Worm (Caenorhabditis elegans): Measurements from ENCODE around the gene R01H10.4.
"Not testable (repeated sequence)": the region's sequence is repeated elsewhere in the genome, so short reads cannot be mapped to it uniquely, and the experiment has no call there.

The R01H10.4 gene

DNA sequence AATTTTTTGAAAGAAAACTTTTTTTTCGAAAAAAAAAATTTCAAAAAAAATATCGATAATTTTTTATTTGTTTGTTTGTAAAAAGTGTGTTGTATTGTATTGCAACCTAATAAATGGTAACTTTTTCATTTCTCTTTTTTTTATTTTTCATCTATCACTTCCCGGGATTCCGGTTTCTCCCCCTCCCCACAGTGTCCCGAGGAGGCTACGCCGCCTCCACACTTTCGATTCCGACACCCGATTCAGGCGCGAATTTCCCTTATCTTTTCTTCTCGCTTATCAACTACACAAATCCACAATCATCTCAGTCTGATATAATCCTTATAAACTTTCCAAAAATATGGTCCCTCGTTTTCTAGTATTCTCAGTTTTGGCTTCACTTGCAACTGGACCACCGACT, at the start of gene R01H10.4:
Gene R01H10.4, plus strand, starts transcription at position 236 of the 400 bp plus-strand sequence.
- no peak for TF ChIP-seq dao-5 (tag; optimal IDR thresholded peaks at IDR 0.05)
- no peak for TF ChIP-seq W03F9.2 (tag; optimal IDR thresholded peaks at IDR 0.05)
- TF ChIP-seq him-1 (tag; optimal IDR thresholded peaks at IDR 0.05) = no peak

DNA sequence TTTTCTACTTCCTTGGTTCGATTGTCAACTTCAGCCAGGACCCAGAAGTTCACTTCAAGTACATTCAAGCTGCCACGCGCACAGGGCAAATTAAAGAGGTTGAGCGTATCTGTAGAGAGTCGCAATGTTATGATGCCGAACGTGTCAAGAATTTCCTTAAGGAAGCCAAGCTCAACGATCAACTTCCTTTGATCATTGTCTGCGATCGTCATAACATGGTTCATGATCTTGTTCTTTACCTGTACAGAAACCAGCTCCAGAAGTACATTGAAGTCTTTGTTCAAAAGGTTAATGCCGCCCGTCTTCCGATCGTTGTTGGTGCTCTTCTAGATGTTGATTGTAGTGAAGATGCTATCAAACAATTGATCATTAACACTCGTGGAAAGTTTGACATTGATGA, 48.3 kb upstream of the R01H10.4 start:
- no peak for TF ChIP-seq W03F9.2 (tag; optimal IDR thresholded peaks at IDR 0.05)
- TF ChIP-seq him-1 (tag; optimal IDR thresholded peaks at IDR 0.05) = no peak

DNA sequence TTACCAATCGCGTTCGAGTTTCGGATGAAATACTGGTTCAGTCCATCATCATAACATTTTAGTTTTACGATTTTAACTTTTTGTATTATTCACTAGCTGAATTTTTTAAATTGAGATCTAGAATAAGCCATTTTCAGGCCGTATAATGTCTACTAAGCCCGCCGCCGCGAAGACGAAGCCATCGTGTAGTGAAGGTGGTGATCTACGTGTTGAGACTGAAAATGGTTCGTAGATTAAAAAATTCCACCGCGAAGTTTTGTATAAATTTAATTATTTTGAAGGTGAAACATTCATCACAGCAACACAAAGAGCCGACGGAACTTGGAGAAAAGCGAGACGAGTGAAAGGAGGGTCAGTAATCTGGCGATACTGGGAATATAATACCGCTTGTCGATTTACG, 44.9 kb upstream of the R01H10.4 start, which contains the start of gene T20G5.9:
Gene T20G5.9, plus strand, starts transcription at position 138 of the 400 bp plus-strand sequence.
- TF ChIP-seq him-1 (tag; optimal IDR thresholded peaks at IDR 0.05) (no peak), W03F9.2 (tag; optimal IDR thresholded peaks at IDR 0.05) (no peak), dao-5 (tag; optimal IDR thresholded peaks at IDR 0.05) (no peak)

DNA sequence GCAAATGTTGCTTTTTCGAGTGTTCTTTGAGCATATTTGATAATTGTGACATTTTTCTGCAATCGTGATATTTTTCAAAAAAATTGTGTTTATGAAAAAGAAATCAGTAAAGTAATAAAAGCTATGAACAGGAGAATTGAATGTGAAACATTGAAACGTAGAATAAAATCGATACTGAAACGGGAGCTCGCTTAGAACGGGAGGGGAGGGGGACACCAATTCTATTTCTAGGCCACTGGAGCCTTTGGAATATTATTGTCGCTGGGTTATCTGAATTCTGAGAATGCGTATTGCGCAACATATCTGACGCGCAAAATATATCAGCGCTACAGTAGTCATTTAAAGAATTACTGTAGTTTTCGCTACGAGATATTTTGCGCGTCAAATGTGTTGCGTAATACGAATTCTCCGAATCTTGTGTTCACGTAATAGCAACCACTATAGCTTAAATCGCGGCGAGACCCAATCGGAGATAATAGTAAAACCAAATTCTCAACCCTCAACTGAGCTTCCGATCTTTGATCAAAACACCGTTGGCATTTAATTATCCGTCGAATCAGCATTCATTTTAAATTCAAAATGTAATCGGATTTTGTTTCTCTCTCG, 42.6 kb upstream of the R01H10.4 start, which contains the start of the genes blos-1 and best-18:
Gene blos-1, minus strand, starts transcription at position 58 of the 606 bp plus-strand sequence.
Gene best-18, plus strand, starts transcription at position 508 of the 606 bp plus-strand sequence.
- TF ChIP-seq him-1 (tag; optimal IDR thresholded peaks at IDR 0.05) (no peak), dao-5 (tag; optimal IDR thresholded peaks at IDR 0.05) (no peak), W03F9.2 (tag; optimal IDR thresholded peaks at IDR 0.05) (no peak)

DNA sequence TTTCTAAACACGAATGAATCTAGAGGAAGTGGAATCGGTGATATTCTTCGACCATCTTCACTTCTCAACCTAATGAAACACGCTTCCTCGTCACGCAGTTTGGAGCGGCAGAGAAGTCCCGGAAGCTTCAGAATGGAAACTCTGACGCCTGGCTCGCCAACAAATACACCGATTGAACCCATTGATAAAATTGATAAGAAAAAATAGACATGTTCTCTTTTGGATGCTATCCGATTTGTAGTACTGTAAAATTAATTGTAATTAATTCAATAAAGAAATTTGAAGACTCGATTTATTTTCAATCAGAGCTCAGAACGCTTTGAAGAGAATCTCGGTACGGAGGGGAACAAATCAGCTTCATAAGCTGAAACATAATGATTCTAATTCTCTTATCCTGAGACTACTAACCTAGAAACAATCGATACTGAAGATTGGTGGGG, 40.1 kb upstream of the R01H10.4 start:
- peak; percentile 58 for TF ChIP-seq dao-5 (tag; optimal IDR thresholded peaks at IDR 0.05)
- no peak for TF ChIP-seq W03F9.2 (tag; optimal IDR thresholded peaks at IDR 0.05)

DNA sequence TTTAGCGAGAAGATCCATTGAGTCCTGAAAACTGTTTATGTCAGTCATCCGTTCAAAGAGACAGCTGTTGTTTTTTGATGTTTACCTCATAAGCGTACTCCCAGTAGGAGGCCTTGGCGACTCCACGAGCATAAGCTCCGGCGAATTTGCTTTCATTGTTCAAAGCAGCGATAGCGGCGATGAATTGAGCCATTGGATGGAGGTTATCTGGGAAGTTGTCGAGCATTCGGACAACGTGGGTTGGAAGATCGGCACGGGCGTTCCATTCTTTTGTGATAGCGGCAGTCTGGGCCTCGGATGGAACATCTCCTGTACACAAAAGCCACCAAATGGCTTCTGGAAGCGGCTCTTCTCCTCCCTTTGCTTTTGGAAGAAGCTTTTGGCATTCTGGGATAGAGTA, 38.7 kb upstream of the R01H10.4 start:
- TF ChIP-seq him-1 (tag; optimal IDR thresholded peaks at IDR 0.05) = no peak
- TF ChIP-seq W03F9.2 (tag; optimal IDR thresholded peaks at IDR 0.05) = no peak
- TF ChIP-seq dao-5 (tag; optimal IDR thresholded peaks at IDR 0.05) = no peak

DNA sequence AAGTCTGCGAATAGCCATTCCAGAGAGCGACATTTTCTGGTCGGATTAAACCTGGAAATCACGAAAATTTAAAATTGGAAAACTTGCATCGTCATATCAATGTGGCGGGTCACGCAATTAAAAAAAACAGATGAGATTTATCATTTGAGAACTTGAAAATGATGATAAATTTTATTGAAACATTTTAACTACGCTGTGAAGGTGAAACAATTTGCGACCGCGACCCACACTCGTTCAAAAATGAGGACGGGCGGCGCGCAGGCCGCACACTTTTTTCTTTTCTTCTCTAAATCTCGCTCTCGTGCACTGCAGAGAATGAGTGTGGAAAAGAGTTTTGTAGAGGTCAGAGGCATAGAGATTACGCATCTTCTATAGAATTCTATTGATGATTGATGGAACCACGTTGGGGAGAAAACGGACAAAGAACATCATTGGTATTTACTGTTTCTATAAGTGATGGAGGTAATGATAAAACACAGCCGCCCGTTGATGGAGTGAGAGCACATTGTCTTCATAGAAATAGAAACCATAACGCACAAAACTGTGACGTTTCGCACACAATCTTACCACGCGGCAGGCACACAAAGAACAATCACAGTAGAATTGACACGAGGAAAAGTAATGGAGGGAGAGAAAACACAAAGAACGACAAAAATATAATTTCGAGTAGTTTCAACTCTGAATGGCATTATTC, 37.9 kb upstream of the R01H10.4 start, which contains the start of gene cts-1:
Gene cts-1, minus strand, starts transcription at position 51 of the 694 bp plus-strand sequence.
- TF ChIP-seq W03F9.2 (tag; optimal IDR thresholded peaks at IDR 0.05) (peak; percentile 57), dao-5 (tag; optimal IDR thresholded peaks at IDR 0.05) (no peak), him-1 (tag; optimal IDR thresholded peaks at IDR 0.05) (no peak)

DNA sequence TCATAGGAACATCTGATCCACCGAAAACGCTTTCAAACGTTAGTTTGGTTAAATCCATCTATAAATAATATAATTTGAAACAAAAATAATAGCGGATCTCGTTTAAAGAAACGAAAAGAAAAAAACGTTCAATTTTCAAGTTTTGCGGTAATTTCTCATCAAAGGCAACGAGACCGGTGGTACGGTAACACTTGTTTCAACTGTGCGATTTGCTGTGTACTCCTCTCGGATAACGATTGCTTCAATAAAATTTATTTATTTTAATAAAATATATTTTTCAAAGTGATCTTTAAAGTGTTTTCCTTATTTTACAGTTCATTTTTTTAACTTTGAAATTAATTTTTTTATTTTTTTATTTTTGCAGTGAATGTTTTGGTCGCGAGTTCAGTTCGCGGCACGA, 36.0 kb upstream of the R01H10.4 start, which contains the start of the genes rde-4 and cox-14:
Gene rde-4, minus strand, starts transcription at position 60 of the 400 bp plus-strand sequence.
Gene cox-14, plus strand, starts transcription at position 356 of the 400 bp plus-strand sequence.
- TF ChIP-seq dao-5 (tag; optimal IDR thresholded peaks at IDR 0.05) = no peak
- TF ChIP-seq him-1 (tag; optimal IDR thresholded peaks at IDR 0.05) = no peak
- peak; percentile 82 for TF ChIP-seq W03F9.2 (tag; optimal IDR thresholded peaks at IDR 0.05)

DNA sequence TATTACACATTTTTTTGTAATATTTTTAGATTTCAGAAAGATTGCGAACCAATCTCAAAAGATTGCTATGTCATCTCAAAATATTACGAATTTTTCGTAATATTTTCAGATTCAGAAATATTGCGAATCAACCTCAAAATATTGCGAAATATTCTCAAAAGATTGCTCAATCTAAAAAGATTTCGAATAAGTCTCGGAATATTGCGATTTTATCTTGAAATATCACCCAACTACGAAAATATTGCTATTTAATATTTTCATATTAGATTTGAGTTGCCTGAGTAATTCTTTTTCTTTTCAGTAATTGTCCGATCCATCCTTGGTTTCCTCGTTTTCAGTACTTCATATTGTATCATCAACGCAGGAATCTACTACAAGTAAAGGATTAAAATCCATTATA, 32.8 kb upstream of the R01H10.4 start, which contains the start of gene Y70G10A.4:
Gene Y70G10A.4, plus strand, starts transcription at position 301 of the 400 bp plus-strand sequence.
- not testable (repeated sequence) for TF ChIP-seq W03F9.2, dao-5, him-1 (tag; optimal IDR thresholded peaks at IDR 0.05)

DNA sequence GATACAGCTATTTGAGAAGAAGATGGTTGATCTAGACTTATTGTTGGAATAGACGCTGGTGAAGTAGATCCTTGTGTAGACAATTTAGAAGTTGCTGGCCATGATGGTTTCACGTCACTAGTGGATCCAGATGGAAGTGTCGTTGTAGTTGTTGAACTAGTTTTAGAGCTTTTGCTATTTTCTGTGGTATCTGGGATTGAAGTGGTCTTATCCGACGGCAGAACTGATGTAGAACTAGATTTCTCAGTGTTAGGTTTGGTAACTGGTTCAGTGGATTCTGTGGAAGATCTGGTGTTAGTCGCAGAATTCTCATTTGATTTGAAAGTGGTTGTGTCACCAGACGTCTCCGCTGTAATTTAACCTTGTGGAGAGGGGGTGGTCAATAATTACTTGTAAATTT, 23.0 kb upstream of the R01H10.4 start:
- no peak for TF ChIP-seq W03F9.2 (tag; optimal IDR thresholded peaks at IDR 0.05)
- TF ChIP-seq him-1 (tag; optimal IDR thresholded peaks at IDR 0.05) = no peak
- no peak for TF ChIP-seq dao-5 (tag; optimal IDR thresholded peaks at IDR 0.05)

DNA sequence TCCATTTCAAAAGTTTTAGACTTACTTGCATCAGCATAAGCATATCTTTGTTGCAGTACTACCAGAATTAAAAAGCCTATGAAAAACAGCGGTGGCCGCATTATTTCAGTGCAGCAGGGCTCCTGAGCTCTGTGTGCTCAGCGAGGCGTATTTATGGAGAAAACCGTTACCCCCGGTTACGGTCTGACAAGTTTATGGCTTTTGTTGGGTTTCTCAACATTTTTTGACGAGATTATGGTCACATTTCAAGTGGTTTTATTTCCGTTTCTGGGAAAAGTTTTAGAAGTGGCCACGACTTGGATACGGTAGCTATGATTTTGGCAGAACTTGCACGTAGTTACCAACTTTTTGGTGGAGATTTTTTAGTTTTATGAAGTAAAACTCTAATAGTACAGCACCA, 20.6 kb upstream of the R01H10.4 start, which contains the start of gene paml-1:
Gene paml-1, minus strand, starts transcription at position 101 of the 400 bp plus-strand sequence.
- no peak for TF ChIP-seq W03F9.2 (tag; optimal IDR thresholded peaks at IDR 0.05)
- TF ChIP-seq dao-5 (tag; optimal IDR thresholded peaks at IDR 0.05) = no peak
- no peak for TF ChIP-seq him-1 (tag; optimal IDR thresholded peaks at IDR 0.05)

DNA sequence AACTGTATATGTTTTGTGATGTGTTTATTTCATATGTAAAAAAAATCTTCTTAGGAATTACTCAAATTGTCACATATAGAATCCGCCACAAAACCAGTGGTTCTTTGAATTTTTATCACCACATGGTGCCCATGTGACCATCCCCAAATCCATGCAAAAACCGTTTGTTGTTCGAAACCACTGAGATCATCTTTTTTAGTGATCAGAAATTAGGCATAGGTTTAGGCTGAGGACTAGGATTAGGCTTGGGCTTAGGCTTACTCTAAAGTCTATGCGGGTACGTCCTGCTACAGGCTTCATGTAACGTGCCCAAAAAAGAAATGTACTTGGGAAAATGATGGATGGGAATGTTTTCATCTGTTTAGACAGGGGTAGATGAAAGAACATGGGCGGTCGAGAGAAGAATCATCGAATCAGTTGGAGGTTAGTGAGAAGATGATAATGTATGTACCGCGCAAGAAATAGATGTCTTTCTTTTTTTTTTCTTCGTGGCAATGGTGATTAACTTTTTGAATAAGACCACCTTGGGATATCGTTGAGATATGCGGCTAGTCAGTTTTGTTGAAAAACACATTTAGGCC, 18.2 kb upstream of the R01H10.4 start:
- TF ChIP-seq W03F9.2 (tag; optimal IDR thresholded peaks at IDR 0.05) = no peak
- no peak for TF ChIP-seq dao-5 (tag; optimal IDR thresholded peaks at IDR 0.05)
- TF ChIP-seq him-1 (tag; optimal IDR thresholded peaks at IDR 0.05) = no peak

DNA sequence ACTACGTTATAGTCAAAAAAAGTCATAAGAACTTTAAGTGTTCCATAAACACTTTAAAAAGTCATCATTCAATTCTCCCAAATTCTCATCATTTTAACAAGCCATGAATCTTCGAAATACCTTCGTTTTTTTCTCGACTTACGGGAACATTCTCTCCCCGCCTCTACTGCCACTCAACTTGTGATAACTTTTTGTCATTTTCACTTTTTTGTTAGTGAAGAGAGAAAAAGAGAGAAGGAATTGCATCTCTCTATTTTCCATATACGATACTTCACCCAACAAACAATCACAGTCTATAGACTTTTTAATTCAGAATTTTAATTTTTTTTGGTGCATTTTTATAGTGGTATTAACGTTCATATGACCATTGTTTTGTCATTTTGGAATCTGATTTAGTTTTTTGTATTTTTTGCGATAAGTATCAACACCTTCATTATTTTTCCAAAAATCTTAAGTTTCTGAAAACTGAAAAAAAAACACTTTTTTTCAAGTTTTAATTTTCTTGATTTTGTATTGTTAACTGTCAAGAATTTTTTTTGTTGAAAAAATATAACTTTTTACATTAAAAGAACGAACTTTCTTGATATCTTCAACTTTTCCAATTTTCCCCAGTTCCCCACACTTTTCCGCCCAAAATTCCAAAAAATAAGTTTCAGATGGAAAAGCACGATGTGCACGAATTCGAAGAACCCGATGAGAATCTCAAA, 16.0 kb upstream of the R01H10.4 start, which contains the start of gene Y70G10A.3:
Gene Y70G10A.3, plus strand, starts transcription at position 657 of the 707 bp plus-strand sequence.
- TF ChIP-seq W03F9.2 (tag; optimal IDR thresholded peaks at IDR 0.05) (no peak), him-1 (tag; optimal IDR thresholded peaks at IDR 0.05) (no peak), dao-5 (tag; optimal IDR thresholded peaks at IDR 0.05) (no peak)

All from whole organism, L4/young adult.